Worm (Caenorhabditis elegans) whole organism, young adult: ENCODE results near the gene lips-11.
A peak's percentile ranks its signal among the peaks of the same experiment; 100 is the strongest.

ENCODE experiments used
- B0019.2 ChIP-seq: fragments of 200-800 bp; sonication (Bioruptor generic); conservative IDR thresholded peaks from 2 replicates; pipeline ENCODE4 v1.3.6; 2022; ENCODE audit warnings: missing genetic modification reagents, missing genetic modification characterization, missing compliant biosample characterization
- B0035.1 ChIP-seq: sonication (generic microtip); optimal IDR thresholded peaks from 2 replicates; lab custom pipeline; 2016; ENCODE audit warnings: missing genetic modification characterization, mild to moderate bottlenecking, missing compliant biosample characterization, missing genotype, missing genetic modification reagents
- C17E4.6 ChIP-seq: fragments of 200-800 bp; sonication (Bioruptor generic); IDR thresholded peaks from 2 replicates; pipeline ENCODE4 v1.3.6; 2022; ENCODE audit warnings: missing genetic modification reagents, missing genetic modification characterization, missing compliant biosample characterization
- D2030.7 ChIP-seq: fragments of 200-800 bp; sonication (Bioruptor generic); IDR thresholded peaks from 2 replicates; pipeline ENCODE4 v1.3.6; 2022; ENCODE audit warnings: missing genetic modification reagents, missing genetic modification characterization, missing compliant biosample characterization
- F10E7.11 ChIP-seq: sonication (generic microtip); optimal IDR thresholded peaks from 2 replicates; lab custom pipeline; 2017; ENCODE audit warnings: mild to moderate bottlenecking, missing genetic modification characterization, moderate library complexity, missing compliant biosample characterization
- F33H1.4 ChIP-seq: fragments of 200-800 bp; sonication (Bioruptor generic); IDR thresholded peaks from 2 replicates; pipeline ENCODE4 v1.3.6; 2022; ENCODE audit warnings: missing genetic modification reagents, missing genetic modification characterization, missing compliant biosample characterization
- F52B5.7 ChIP-seq: sonication (generic microtip); optimal IDR thresholded peaks from 2 replicates; lab custom pipeline; 2016; ENCODE audit warnings: mild to moderate bottlenecking, missing genetic modification characterization, missing compliant biosample characterization
- T07F8.4 ChIP-seq: sonication (generic microtip); optimal IDR thresholded peaks from 2 replicates; lab custom pipeline; 2016; ENCODE audit warnings: mild to moderate bottlenecking, missing genetic modification characterization, moderate library complexity, missing compliant biosample characterization
- Y53F4B.3 ChIP-seq: fragments of 200-800 bp; sonication (Bioruptor generic); IDR thresholded peaks from 2 replicates; pipeline ENCODE4 v1.3.6; 2022; ENCODE audit warnings: missing genetic modification reagents, missing genetic modification characterization, missing compliant biosample characterization
- ZK185.1 ChIP-seq: sonication (generic microtip); optimal IDR thresholded peaks from 2 replicates; lab custom pipeline; 2016; ENCODE audit warnings: mild to moderate bottlenecking, missing genetic modification characterization, missing compliant biosample characterization; ENCODE audit not compliant: poor library complexity, severe bottlenecking
- akir-1 ChIP-seq: fragments of 200-800 bp; sonication (Bioruptor generic); optimal IDR thresholded peaks from 2 replicates; lab custom pipeline; 2018; ENCODE audit warnings: mild to moderate bottlenecking, missing genetic modification characterization, moderate library complexity, missing compliant biosample characterization
- ama-1 ChIP-seq, 3 experiments: fragments of 150-350 bp in 1 of 3; sonication (generic microtip) in 2 of 3; optimal IDR thresholded peaks; 2 replicates each; lab custom pipeline; 2014 to 2018; ENCODE audit warnings: missing biosample characterization in 2 of 3, missing genetic modification characterization in 2 of 3, missing genetic modification reagents in 2 of 3
- atf-7 ChIP-seq: sonication (generic microtip); optimal IDR thresholded peaks from 2 replicates; lab custom pipeline; 2017; ENCODE audit warnings: mild to moderate bottlenecking, missing genetic modification characterization, missing compliant biosample characterization
- athp-1 ChIP-seq: sonication (generic microtip); optimal IDR thresholded peaks from 2 replicates; lab custom pipeline; 2017; ENCODE audit warnings: mild to moderate bottlenecking, missing genetic modification characterization, missing compliant biosample characterization
- attf-3 ChIP-seq: fragments of 200-800 bp; sonication (Bioruptor generic); conservative IDR thresholded peaks from 2 replicates; pipeline ENCODE4 v1.3.6; 2022; ENCODE audit warnings: missing genetic modification reagents, missing genetic modification characterization, missing compliant biosample characterization
- ccch-3 ChIP-seq: fragments of 200-800 bp; sonication (Bioruptor generic); optimal IDR thresholded peaks from 2 replicates; lab custom pipeline; 2018; ENCODE audit warnings: mild to moderate bottlenecking, missing genetic modification characterization, missing compliant biosample characterization
- cebp-1 ChIP-seq, 2 experiments: fragments of 200-800 bp in 1 of 2; sonication (Bioruptor generic) in 1 of 2; sonication (generic microtip) in 1 of 2; IDR thresholded peaks in 1 of 2; optimal IDR thresholded peaks in 1 of 2; 2 replicates each; pipeline versions ENCODE4 v1.3.6 to Lab custom; 2017 to 2022; ENCODE audit warnings: missing compliant biosample characterization in 2 of 2, missing genetic modification characterization in 2 of 2, mild to moderate bottlenecking in 1 of 2, missing genetic modification reagents in 1 of 2, moderate library complexity in 1 of 2
- ceh-100 ChIP-seq: fragments of 200-800 bp; sonication (Bioruptor generic); IDR thresholded peaks from 2 replicates; pipeline ENCODE4 v1.3.6; 2022; ENCODE audit warnings: missing genetic modification reagents, missing genetic modification characterization, missing compliant biosample characterization
- dox-1 ChIP-seq: fragments of 200-800 bp; sonication (Bioruptor generic); IDR thresholded peaks from 2 replicates; pipeline ENCODE4 v1.3.6; 2022; ENCODE audit warnings: missing genetic modification reagents, missing genetic modification characterization, missing compliant biosample characterization
- dpl-1 ChIP-seq: fragments of 150-350 bp; optimal IDR thresholded peaks from 2 replicates; lab custom pipeline; 2014; ENCODE audit warnings: missing biosample characterization, missing genetic modification reagents, missing genetic modification characterization
- efl-1 ChIP-seq: fragments of 150-350 bp; optimal IDR thresholded peaks from 2 replicates; lab custom pipeline; 2014; ENCODE audit warnings: missing biosample characterization, missing genetic modification reagents, missing genetic modification characterization
- egl-18 ChIP-seq: fragments of 200-800 bp; sonication (Bioruptor generic); IDR thresholded peaks from 2 replicates; pipeline ENCODE4 v1.3.6; 2022; ENCODE audit warnings: missing genetic modification reagents, missing genetic modification characterization, missing compliant biosample characterization
- him-1 ChIP-seq: sonication (generic microtip); optimal IDR thresholded peaks from 2 replicates; lab custom pipeline; 2016; ENCODE audit warnings: missing genotype, missing genetic modification reagents, missing genetic modification characterization, missing compliant biosample characterization
- hmg-1.2 ChIP-seq: fragments of 200-800 bp; sonication (Bioruptor generic); IDR thresholded peaks from 2 replicates; pipeline ENCODE4 v1.3.6; 2022; ENCODE audit warnings: missing genetic modification reagents, missing genetic modification characterization, missing compliant biosample characterization
- hmg-20 ChIP-seq: fragments of 200-800 bp; sonication (Bioruptor generic); IDR thresholded peaks from 2 replicates; pipeline ENCODE4 v1.3.6; 2022; ENCODE audit warnings: missing genetic modification reagents, missing genetic modification characterization, missing compliant biosample characterization
- lin-54 ChIP-seq: fragments of 200-800 bp; sonication (Bioruptor generic); optimal IDR thresholded peaks from 2 replicates; lab custom pipeline; 2018; ENCODE audit warnings: mild to moderate bottlenecking, missing genetic modification characterization, missing compliant biosample characterization
- madf-10 ChIP-seq: sonication (generic microtip); optimal IDR thresholded peaks from 2 replicates; lab custom pipeline; 2016; ENCODE audit warnings: mild to moderate bottlenecking, missing genetic modification characterization, missing compliant biosample characterization
- madf-3 ChIP-seq: fragments of 200-800 bp; sonication (Bioruptor generic); IDR thresholded peaks from 2 replicates; pipeline ENCODE4 v1.3.6; 2022; ENCODE audit warnings: missing genetic modification reagents, missing genetic modification characterization, missing compliant biosample characterization
- madf-8 ChIP-seq: fragments of 200-800 bp; sonication (Bioruptor generic); conservative IDR thresholded peaks from 2 replicates; pipeline ENCODE4 v1.3.6; 2022; ENCODE audit warnings: missing genetic modification reagents, missing genetic modification characterization, missing compliant biosample characterization
- mcd-1 ChIP-seq: fragments of 200-800 bp; sonication (Bioruptor generic); IDR thresholded peaks from 2 replicates; pipeline ENCODE4 v1.3.6; 2022; ENCODE audit warnings: missing genetic modification reagents, missing genetic modification characterization, missing compliant biosample characterization
- nfya-2 ChIP-seq: fragments of 200-800 bp; sonication (Bioruptor generic); IDR thresholded peaks from 2 replicates; pipeline ENCODE4 v1.3.6; 2022; ENCODE audit warnings: missing genetic modification reagents, missing genetic modification characterization, missing compliant biosample characterization
- nhr-80 ChIP-seq: sonication (generic microtip); optimal IDR thresholded peaks from 2 replicates; lab custom pipeline; 2016; ENCODE audit warnings: missing genetic modification characterization, missing compliant biosample characterization
- nhr-90 ChIP-seq: sonication (generic microtip); optimal IDR thresholded peaks from 2 replicates; lab custom pipeline; 2016; ENCODE audit warnings: missing genotype, mild to moderate bottlenecking, missing genetic modification characterization, missing compliant biosample characterization
- repo-1 ChIP-seq: sonication (generic microtip); optimal IDR thresholded peaks from 2 replicates; lab custom pipeline; 2017; ENCODE audit warnings: mild to moderate bottlenecking, missing genetic modification characterization, missing compliant biosample characterization
- sea-2 ChIP-seq: fragments of 200-800 bp; sonication (Bioruptor generic); IDR thresholded peaks from 2 replicates; pipeline ENCODE4 v1.3.6; 2022; ENCODE audit warnings: missing genetic modification characterization, missing compliant biosample characterization
- snpc-3.4 ChIP-seq: sonication (generic microtip); optimal IDR thresholded peaks from 2 replicates; lab custom pipeline; 2017; ENCODE audit warnings: missing genetic modification characterization, mild to moderate bottlenecking, missing compliant biosample characterization, antibody characterized with exemption, moderate library complexity, missing genotype, missing genetic modification reagents
- snpc-4 ChIP-seq, 5 experiments: fragments of 150-350 bp in 1 of 5; sonication (generic microtip) in 4 of 5; optimal IDR thresholded peaks; 2 replicates each; lab custom pipeline; 2014 to 2018; ENCODE audit warnings: missing genetic modification characterization in 5 of 5, missing biosample characterization in 3 of 5, antibody characterized with exemption in 2 of 5, mild to moderate bottlenecking in 2 of 5, missing compliant biosample characterization in 2 of 5, missing genotype in 2 of 5, moderate library complexity in 2 of 5, missing genetic modification reagents in 1 of 5
- somi-1 ChIP-seq: fragments of 200-800 bp; sonication (Bioruptor generic); optimal IDR thresholded peaks from 2 replicates; lab custom pipeline; 2018; ENCODE audit warnings: mild to moderate bottlenecking, missing genetic modification characterization, missing compliant biosample characterization
- tlf-1 ChIP-seq: fragments of 200-800 bp; sonication (Bioruptor generic); optimal IDR thresholded peaks from 2 replicates; lab custom pipeline; 2018; ENCODE audit warnings: mild to moderate bottlenecking, missing genetic modification characterization, missing compliant biosample characterization
- unc-130 ChIP-seq: sonication (generic microtip); optimal IDR thresholded peaks from 2 replicates; lab custom pipeline; 2016; ENCODE audit warnings: missing genetic modification reagents, missing genetic modification characterization, missing compliant biosample characterization
- unc-62 ChIP-seq: fragments of 150-350 bp; optimal IDR thresholded peaks from 2 replicates; lab custom pipeline; 2014; ENCODE audit warnings: missing biosample characterization, missing genetic modification reagents, missing genetic modification characterization
- ztf-18 ChIP-seq: sonication (generic microtip); optimal IDR thresholded peaks from 2 replicates; lab custom pipeline; 2016; ENCODE audit warnings: missing genotype, mild to moderate bottlenecking, missing genetic modification characterization, missing compliant biosample characterization

lips-11 gene

ce11 chrII:1110901-1111300, at the start of gene lips-11:
lips-11 (minus strand) TSS chrII:1111001.
- no peak for TF ChIP-seq athp-1 (tag; lab: Kevin White, UChicago)
- TF ChIP-seq egl-18 (GFP tag; lab: Robert Waterston, UW) = no peak
- no peak for TF ChIP-seq D2030.7 (GFP tag; lab: Robert Waterston, UW)
- TF ChIP-seq C17E4.6 (GFP tag; lab: Robert Waterston, UW) = no peak
- no peak for TF ChIP-seq ZK185.1 (tag; lab: Kevin White, UChicago)
- no peak for TF ChIP-seq F10E7.11 (tag; lab: Kevin White, UChicago)
- TF ChIP-seq F33H1.4 (GFP tag; lab: Robert Waterston, UW) = no peak
- no peak for TF ChIP-seq snpc-4 (GFP tag; optimal IDR thresholded peaks at IDR 0.05; lab: Kevin White, UChicago)
- TF ChIP-seq snpc-4 (tag; optimal IDR thresholded peaks at IDR 0.05; lab: Kevin White, UChicago) = no peak
- no peak for TF ChIP-seq madf-10 (tag; lab: Kevin White, UChicago)
- TF ChIP-seq somi-1 (GFP tag; lab: Kevin White, UChicago) = no peak
- TF ChIP-seq nfya-2 (GFP tag; lab: Robert Waterston, UW) = no peak
- no peak for TF ChIP-seq repo-1 (tag; lab: Kevin White, UChicago)
- no peak for TF ChIP-seq snpc-3.4
- no peak for TF ChIP-seq unc-130 (GFP tag; lab: Kevin White, UChicago)
- TF ChIP-seq ceh-100 (GFP tag; lab: Robert Waterston, UW) = no peak
- no peak for TF ChIP-seq hmg-20
- TF ChIP-seq ccch-3 (GFP tag; lab: Kevin White, UChicago) = no peak
- TF ChIP-seq sea-2 (GFP tag; lab: Robert Waterston, UW) = no peak
- no peak for TF ChIP-seq hmg-1.2 (GFP tag; lab: Robert Waterston, UW)
- TF ChIP-seq Y53F4B.3 (GFP tag; lab: Robert Waterston, UW) = no peak

- TF ChIP-seq C17E4.6 (GFP tag; lab: Robert Waterston, UW) (no peak), T07F8.4 (no peak), ceh-100 (GFP tag; lab: Robert Waterston, UW) (no peak), cebp-1 (GFP tag; IDR thresholded peaks at IDR 0.05; lab: Robert Waterston, UW) (peak; percentile 75; the same call in 1 of the 2 replicates), cebp-1 (tag; optimal IDR thresholded peaks at IDR 0.05; lab: Kevin White, UChicago) (peak; percentile 83), madf-10 (tag; lab: Kevin White, UChicago) (no peak), mcd-1 (GFP tag; lab: Robert Waterston, UW) (no peak), ama-1 (optimal IDR thresholded peaks at IDR 0.05; lab: Kevin White, UChicago) (no peak), ama-1 (GFP tag; optimal IDR thresholded peaks at IDR 0.05; lab: Kevin White, UChicago) (no peak), nhr-80 (tag; lab: Kevin White, UChicago) (peak; percentile 80), F52B5.7 (tag; lab: Kevin White, UChicago) (no peak)
Measured at ce11 chrII:1159718-1160117, 48.9 kb upstream of the lips-11 start.

ce11 chrII:1157135-1157534, 46.3 kb upstream of the lips-11 start:
- TF ChIP-seq D2030.7 (GFP tag; lab: Robert Waterston, UW) (no peak), cebp-1 (GFP tag; IDR thresholded peaks at IDR 0.05; lab: Robert Waterston, UW) (no peak), cebp-1 (tag; optimal IDR thresholded peaks at IDR 0.05; lab: Kevin White, UChicago) (peak; percentile 76)

ce11 chrII:1153299-1153698, 42.5 kb upstream of the lips-11 start:
- TF ChIP-seq dox-1 (GFP tag; lab: Robert Waterston, UW) (peak; percentile 41; the same call in 1 of the 2 replicates), madf-8 (GFP tag; lab: Robert Waterston, UW) (peak; percentile 89), atf-7 (tag; lab: Kevin White, UChicago) (no peak), ztf-18 (no peak), nhr-90 (tag; lab: Kevin White, UChicago) (no peak), unc-62 (GFP tag; lab: Kevin White, UChicago) (no peak), nhr-80 (tag; lab: Kevin White, UChicago) (no peak), B0019.2 (GFP tag; lab: Robert Waterston, UW) (no peak), snpc-3.4 (no peak), madf-3 (0 out of 2 replicates have a peak, but pooled peaks have one; percentile 49), dpl-1 (GFP tag; lab: Kevin White, UChicago) (no peak), lin-54 (GFP tag; lab: Kevin White, UChicago) (no peak), B0035.1 (tag; lab: Kevin White, UChicago) (no peak), attf-3 (GFP tag; lab: Robert Waterston, UW) (no peak), tlf-1 (no peak), akir-1 (GFP tag; lab: Kevin White, UChicago) (no peak), efl-1 (GFP tag; lab: Kevin White, UChicago) (peak; percentile 23), him-1 (no peak)
